Fruit fly (Drosophila melanogaster) whole organism: ENCODE results near the gene CG18542.
"Not testable (repeated sequence)": the region's sequence is repeated elsewhere in the genome, so short reads cannot be mapped to it uniquely, and the experiment has no call there.

ENCODE experiments used
- CG8478 ChIP-seq: fragments of >200 bp; optimal IDR thresholded peaks from 2 replicates; lab custom pipeline; 2018; ENCODE audit warnings: inconsistent platforms
- Dll ChIP-seq: fragments of >200 bp; optimal IDR thresholded peaks from 2 replicates; lab custom pipeline; 2017
- EcR ChIP-seq, 2 experiments: fragments of >200 bp; optimal IDR thresholded peaks; 2 replicates each; lab custom pipeline; 2017; ENCODE audit warnings: missing biosample characterization in 2 of 2, missing genetic modification characterization in 2 of 2, missing genetic modification reagents in 2 of 2
- pan ChIP-seq: fragments of >200 bp; optimal IDR thresholded peaks from 2 replicates; lab custom pipeline; 2017
- psq ChIP-seq: fragments of >200 bp; optimal IDR thresholded peaks from 2 replicates; lab custom pipeline; 2017
- usp ChIP-seq: fragments of >200 bp; optimal IDR thresholded peaks from 2 replicates; lab custom pipeline; 2017; ENCODE audit warnings: missing biosample characterization, missing genetic modification characterization, mixed read lengths

Gene CG18542

DNA sequence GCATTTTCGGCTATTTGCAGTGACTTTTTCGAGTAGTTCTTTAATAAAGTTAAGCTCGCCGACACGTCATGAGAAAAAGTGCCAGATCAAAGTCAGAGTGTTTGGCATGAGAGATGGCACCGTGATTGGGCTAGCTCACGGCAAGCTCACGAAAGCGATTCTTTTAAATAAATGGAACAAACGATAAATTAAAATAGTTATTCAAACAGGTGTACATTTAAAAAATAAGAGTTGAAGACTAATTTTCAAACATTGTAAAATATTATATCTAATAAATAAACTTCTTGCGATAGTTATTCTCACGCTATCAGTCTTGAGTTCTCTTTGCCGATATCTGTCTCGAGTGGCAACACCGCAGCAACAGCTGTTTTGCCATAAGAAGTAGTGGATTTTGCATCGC lies at the start of gene CG18542, which contains the start of gene eca:
Gene CG18542 (plus strand): TSS at position 385 of the 400 bp plus-strand sequence.
Gene eca (minus strand): TSS at position 101 of the 400 bp plus-strand sequence.
- TF ChIP-seq Dll; usp (GFP tag; lab: Kevin White, UChicago); pan: not testable (repeated sequence)

dm6 chr3R:9637361-9637760 lies 48.2 kb upstream of the CG18542 start, which contains the start of gene Scm:
Gene Scm (minus strand): TSS chr3R:9637611.
- TF ChIP-seq pan = no peak
- TF ChIP-seq psq (lab: Kevin White, UChicago) = no peak
- TF ChIP-seq EcR (GFP tag; optimal IDR thresholded peaks at IDR 0.05; lab: Kevin White, UChicago) = no peak
- TF ChIP-seq usp (GFP tag; lab: Kevin White, UChicago) = no peak
- TF ChIP-seq Dll = no peak
- TF ChIP-seq CG8478 = no peak

- TF ChIP-seq psq (lab: Kevin White, UChicago) = no peak
- no peak for TF ChIP-seq pan
- no peak for TF ChIP-seq usp (GFP tag; lab: Kevin White, UChicago)
- no peak for TF ChIP-seq EcR (GFP tag; optimal IDR thresholded peaks at IDR 0.05; lab: Kevin White, UChicago)
- TF ChIP-seq CG8478 = no peak
- TF ChIP-seq Dll = no peak
Observed at dm6 chr3R:9637882-9638281, 47.7 kb upstream of the CG18542 start, which contains the start of gene Dh44. Gene Dh44 (plus strand): TSS chr3R:9638182.

DNA sequence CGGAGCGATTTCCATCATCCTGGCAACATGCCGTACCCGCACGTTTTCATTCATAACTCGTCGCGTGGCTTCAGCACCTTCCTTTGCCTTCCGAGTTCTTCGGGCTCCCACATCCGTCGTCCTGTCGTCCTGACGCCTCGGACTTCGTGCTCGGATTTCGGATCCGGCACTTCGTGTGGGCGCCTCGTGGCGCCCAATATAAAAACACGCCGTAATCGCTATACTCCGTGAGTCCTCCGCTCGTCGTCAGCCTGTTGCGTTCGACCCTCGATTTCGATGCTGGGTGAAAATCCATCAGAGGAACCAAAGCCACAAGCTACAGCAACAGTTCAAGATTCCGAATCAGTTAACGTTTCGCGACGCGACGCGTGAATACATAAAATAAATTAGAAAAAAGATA lies 45.2 kb upstream of the CG18542 start:
- TF ChIP-seq usp (GFP tag; lab: Kevin White, UChicago) = no peak
- TF ChIP-seq pan = no peak
- TF ChIP-seq CG8478 = no peak
- TF ChIP-seq EcR (GFP tag; optimal IDR thresholded peaks at IDR 0.05; lab: Kevin White, UChicago) = no peak
- no peak for TF ChIP-seq psq (lab: Kevin White, UChicago)
- no peak for TF ChIP-seq Dll

DNA sequence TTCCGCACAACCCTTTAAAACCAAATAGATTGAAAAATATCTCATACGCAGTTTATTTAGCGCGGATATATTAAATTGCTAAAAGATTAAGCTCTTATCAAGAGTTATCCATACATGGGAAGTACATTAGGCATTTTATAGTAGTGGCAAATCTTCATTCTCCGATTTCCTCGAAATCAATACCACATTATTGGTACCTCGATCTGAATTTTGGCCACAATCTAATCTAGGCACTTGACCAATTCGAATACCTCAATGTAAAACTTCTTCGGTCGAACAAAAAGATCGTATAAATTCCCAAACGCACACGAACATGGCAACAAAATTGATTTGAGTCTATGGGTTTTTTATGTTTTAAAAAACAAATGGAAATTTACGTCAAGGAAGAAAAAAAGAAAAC lies 41.6 kb upstream of the CG18542 start:
- TF ChIP-seq CG8478 (no peak), usp (GFP tag; lab: Kevin White, UChicago) (no peak), EcR (GFP tag; optimal IDR thresholded peaks at IDR 0.05; lab: Kevin White, UChicago) (no peak), psq (lab: Kevin White, UChicago) (no peak), Dll (no peak)

- no peak for TF ChIP-seq Dll
- TF ChIP-seq usp (GFP tag; lab: Kevin White, UChicago) = no peak
Observed at dm6 chr3R:9644620-9645019, 40.9 kb upstream of the CG18542 start.

dm6 chr3R:9646104-9646707 lies 39.4 kb upstream of the CG18542 start, which contains the start of gene Fst:
Gene Fst (minus strand): TSS chr3R:9646154.
- TF ChIP-seq pan = no peak
- no peak for TF ChIP-seq EcR (GFP tag; optimal IDR thresholded peaks at IDR 0.05; lab: Kevin White, UChicago)
- TF ChIP-seq usp (GFP tag; lab: Kevin White, UChicago) = no peak
- TF ChIP-seq psq (lab: Kevin White, UChicago) = no peak
- TF ChIP-seq Dll = no peak
- no peak for TF ChIP-seq CG8478

DNA sequence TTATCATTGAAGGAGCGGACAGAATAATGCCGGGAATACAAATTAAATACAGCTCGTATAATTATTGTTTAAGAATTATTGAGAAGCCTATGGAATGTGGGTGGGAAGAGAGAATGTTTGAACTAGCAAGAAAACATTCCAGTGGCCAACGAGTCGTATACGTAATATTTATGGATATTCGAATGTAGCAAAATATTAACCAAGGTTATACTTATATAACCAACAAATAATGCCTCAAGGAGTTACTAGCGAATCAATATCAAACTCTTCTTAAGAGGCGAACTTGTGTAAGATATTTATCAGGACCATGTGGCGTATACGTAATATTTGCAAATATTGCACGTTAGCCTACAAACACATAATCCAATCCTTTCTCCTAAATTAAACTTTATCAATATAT lies 20.2 kb upstream of the CG18542 start:
- TF ChIP-seq psq (lab: Kevin White, UChicago) (no peak), pan (no peak), EcR (GFP tag; optimal IDR thresholded peaks at IDR 0.05; lab: Kevin White, UChicago) (no peak), Dll (no peak), usp (GFP tag; lab: Kevin White, UChicago) (no peak), CG8478 (no peak)

DNA sequence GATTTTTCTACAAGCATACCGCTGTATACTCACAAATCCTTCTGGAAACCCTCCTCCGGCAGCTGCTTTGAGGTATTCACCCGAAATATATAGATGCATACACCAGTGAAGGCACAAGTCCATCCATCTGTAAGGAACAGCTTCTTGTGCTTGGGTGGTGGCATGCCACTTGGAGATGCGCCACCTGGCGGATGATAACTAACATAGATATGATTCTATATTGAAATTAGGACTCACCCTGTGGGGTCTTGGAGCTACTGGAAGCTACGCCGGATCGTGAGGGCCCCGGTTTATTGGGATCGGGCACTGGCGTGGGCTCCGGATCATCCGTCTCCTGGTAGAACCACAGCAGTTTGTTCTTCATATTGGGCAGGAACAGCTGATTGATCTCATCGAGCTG lies 12.4 kb upstream of the CG18542 start:
- TF ChIP-seq EcR (GFP tag; optimal IDR thresholded peaks at IDR 0.05; lab: Kevin White, UChicago) (no peak), psq (lab: Kevin White, UChicago) (no peak), usp (GFP tag; lab: Kevin White, UChicago) (no peak), pan (no peak), CG8478 (no peak), Dll (no peak)

DNA sequence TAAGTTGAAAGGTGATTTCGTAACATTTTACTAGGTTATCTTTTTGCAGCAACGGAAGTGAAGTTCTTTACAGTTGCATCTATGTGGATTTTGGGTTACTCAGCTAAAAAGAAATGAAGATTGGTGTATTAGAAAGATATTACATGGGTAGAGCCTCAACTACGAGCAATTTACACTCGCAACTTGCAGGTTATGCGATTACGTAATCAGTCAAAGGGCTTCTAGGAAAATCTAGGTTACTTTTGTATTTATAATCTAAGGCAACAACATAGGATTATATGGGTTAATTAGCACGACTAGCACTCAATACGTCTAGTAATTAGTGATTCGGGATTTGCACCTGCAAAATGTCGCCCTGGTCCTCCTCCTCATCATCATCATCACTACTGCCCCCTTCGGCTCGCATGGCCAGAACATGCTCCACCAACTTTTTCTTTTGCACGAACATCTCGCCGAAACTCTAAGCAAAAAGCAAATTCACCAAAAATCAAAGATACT lies 11.3 kb upstream of the CG18542 start, which contains the start of gene Dhc1:
Gene Dhc1 (minus strand): TSS at position 448 of the 498 bp plus-strand sequence.
- TF ChIP-seq psq (lab: Kevin White, UChicago) (no peak), pan (no peak), Dll (no peak), EcR (GFP tag; optimal IDR thresholded peaks at IDR 0.05; lab: Kevin White, UChicago) (no peak), CG8478 (no peak), usp (GFP tag; lab: Kevin White, UChicago) (no peak)

- TF ChIP-seq usp (GFP tag; lab: Kevin White, UChicago) (no peak), CG8478 (no peak), pan (no peak), EcR (GFP tag; optimal IDR thresholded peaks at IDR 0.05; lab: Kevin White, UChicago) (no peak), Dll (no peak), psq (lab: Kevin White, UChicago) (no peak)
Observed at dm6 chr3R:9674968-9675573, 10.5 kb upstream of the CG18542 start, which contains the start of gene Nepl12. Gene Nepl12 (plus strand): TSS chr3R:9675523.

- TF ChIP-seq usp (GFP tag; lab: Kevin White, UChicago) = no peak
Observed at dm6 chr3R:9677734-9678341, 7.7 kb upstream of the CG18542 start, which contains the start of gene p23. Gene p23 (plus strand): TSS chr3R:9677927.
